Fruit fly (Drosophila melanogaster) whole organism, embryonic: ENCODE data around the gene org-1.

Experiments
- Abd-B ChIP-seq: fragments of 200-800 bp; sonication (Bioruptor generic); optimal IDR thresholded peaks from 2 replicates; lab custom pipeline; 2018; ENCODE audit warnings: missing biosample characterization, mild to moderate bottlenecking, missing genetic modification characterization, moderate library complexity
- CG10147 ChIP-seq: fragments of 200-800 bp; sonication (Bioruptor generic); optimal IDR thresholded peaks from 2 replicates; lab custom pipeline; 2019; ENCODE audit warnings: missing biosample characterization, mild to moderate bottlenecking, missing genetic modification characterization, moderate library complexity
- CG10321 ChIP-seq: fragments of 200-800 bp; sonication (Bioruptor generic); IDR thresholded peaks from 2 replicates; pipeline ENCODE4 v1.3.6; 2022; ENCODE audit warnings: missing biosample characterization, missing genetic modification characterization
- CG10959 ChIP-seq: fragments of 200-800 bp; sonication (Bioruptor generic); IDR thresholded peaks from 2 replicates; pipeline ENCODE4 v1.3.6; 2022; ENCODE audit warnings: missing biosample characterization, missing genetic modification characterization
- CG12219 ChIP-seq: fragments of 200-800 bp; sonication (Bioruptor generic); optimal IDR thresholded peaks from 3 replicates; lab custom pipeline; 2018; ENCODE audit warnings: missing biosample characterization, mild to moderate bottlenecking, missing genetic modification characterization
- CG13894 ChIP-seq: fragments of 200-800 bp; sonication (Bioruptor generic); optimal IDR thresholded peaks from 3 replicates; lab custom pipeline; 2018; ENCODE audit warnings: missing biosample characterization, mild to moderate bottlenecking, missing genetic modification characterization, moderate library complexity
- CG14710 ChIP-seq: fragments of 200-800 bp; sonication (Bioruptor generic); optimal IDR thresholded peaks from 3 replicates; lab custom pipeline; 2019; ENCODE audit warnings: missing biosample characterization, mild to moderate bottlenecking, missing genetic modification characterization, moderate library complexity
- CG15514 ChIP-seq: fragments of 200-800 bp; sonication (Bioruptor generic); optimal IDR thresholded peaks from 3 replicates; lab custom pipeline; 2017; ENCODE audit warnings: missing biosample characterization, missing genetic modification characterization, mild to moderate bottlenecking, moderate library complexity, missing genetic modification reagents
- CG17385 ChIP-seq: fragments of 200-800 bp; sonication (Bioruptor generic); optimal IDR thresholded peaks from 3 replicates; lab custom pipeline; 2018; ENCODE audit warnings: missing biosample characterization, mild to moderate bottlenecking, missing genetic modification characterization
- CG17568 ChIP-seq: fragments of 200-800 bp; sonication (Bioruptor generic); optimal IDR thresholded peaks from 2 replicates; lab custom pipeline; 2018; ENCODE audit warnings: missing biosample characterization, mild to moderate bottlenecking, missing genetic modification characterization, moderate library complexity
- CG31224 ChIP-seq: fragments of 200-800 bp; sonication (Bioruptor generic); IDR thresholded peaks from 2 replicates; pipeline ENCODE4 v1.3.6; 2022; ENCODE audit warnings: missing biosample characterization, missing genetic modification characterization
- CG32532 ChIP-seq: fragments of 200-800 bp; sonication (Bioruptor generic); IDR thresholded peaks from 2 replicates; pipeline ENCODE4 v1.3.6; 2022; ENCODE audit warnings: missing biosample characterization, missing genetic modification characterization
- CG34224 ChIP-seq: fragments of 200-800 bp; sonication (Bioruptor generic); IDR thresholded peaks from 3 replicates; pipeline ENCODE4 v1.3.6; 2022; ENCODE audit warnings: missing biosample characterization, missing genetic modification characterization; ENCODE audit not compliant: partially characterized antibody
- CG5245 ChIP-seq: fragments of 200-800 bp; sonication (Bioruptor generic); optimal IDR thresholded peaks from 3 replicates; lab custom pipeline; 2016; ENCODE audit warnings: missing biosample characterization, missing genetic modification characterization
- CG7963 ChIP-seq: fragments of 200-800 bp; sonication (Bioruptor generic); IDR thresholded peaks from 3 replicates; pipeline ENCODE4 v1.3.6; 2022; ENCODE audit warnings: missing biosample characterization, missing genetic modification characterization; ENCODE audit not compliant: partially characterized antibody
- CG9727 ChIP-seq: fragments of 200-800 bp; sonication (Bioruptor generic); optimal IDR thresholded peaks from 3 replicates; lab custom pipeline; 2017; ENCODE audit warnings: missing biosample characterization, mild to moderate bottlenecking, missing genetic modification characterization
- CrebB ChIP-seq: fragments of 200-800 bp; sonication (Bioruptor generic); optimal IDR thresholded peaks from 3 replicates; lab custom pipeline; 2018; ENCODE audit warnings: missing biosample characterization, mild to moderate bottlenecking, missing genetic modification characterization
- Dref ChIP-seq: fragments of 200-800 bp; sonication (Bioruptor generic); IDR thresholded peaks from 2 replicates; pipeline ENCODE4 v1.3.6; 2022; ENCODE audit warnings: missing biosample characterization, missing genetic modification characterization
- E2f2 ChIP-seq: fragments of 200-800 bp; sonication (Bioruptor generic); IDR thresholded peaks from 2 replicates; pipeline ENCODE4 v1.3.6; 2022; ENCODE audit warnings: missing biosample characterization, missing genetic modification characterization
- Ets65A ChIP-seq: fragments of 200-800 bp; sonication (Bioruptor generic); peaks from one replicate; lab custom pipeline; 2016; ENCODE audit warnings: missing biosample characterization, missing genetic modification characterization
- HLH3B ChIP-seq: fragments of 200-800 bp; sonication (Bioruptor generic); IDR thresholded peaks from 2 replicates; pipeline ENCODE4 v1.3.6; 2022; ENCODE audit warnings: missing biosample characterization, missing genetic modification characterization
- Hr39 ChIP-seq: fragments of >200 bp; optimal IDR thresholded peaks from 2 replicates; lab custom pipeline; 2017
- Hr78 ChIP-seq, 2 experiments: fragments of 200-800 bp in 1 of 2; fragments of >200 bp in 1 of 2; sonication (Bioruptor generic) in 1 of 2; optimal IDR thresholded peaks; 2 replicates each; lab custom pipeline; 2017 to 2019; ENCODE audit warnings: missing biosample characterization in 2 of 2, missing genetic modification characterization in 2 of 2, mild to moderate bottlenecking in 1 of 2, moderate library complexity in 1 of 2
- Med ChIP-seq: fragments of 200-800 bp; sonication (Bioruptor generic); peaks from one replicate; lab custom pipeline; 2016; ENCODE audit warnings: missing biosample characterization, missing genetic modification characterization, mild to moderate bottlenecking, inconsistent platforms, moderate library complexity
- NC2β ChIP-seq: fragments of 200-800 bp; sonication (Bioruptor generic); optimal IDR thresholded peaks from 2 replicates; lab custom pipeline; 2016; ENCODE audit warnings: missing biosample characterization, missing genetic modification characterization
- Pdp1 ChIP-seq, 2 experiments: fragments of 200-800 bp; sonication (Bioruptor generic); optimal IDR thresholded peaks; 3 replicates each; lab custom pipeline; 2016; ENCODE audit warnings: missing biosample characterization in 2 of 2, missing genetic modification characterization in 2 of 2, mild to moderate bottlenecking in 1 of 2, moderate library complexity in 1 of 2
- Stat92E ChIP-seq, 3 experiments: fragments of >200 bp in 2 of 3; fragments of 200-800 bp in 1 of 3; sonication (Bioruptor generic) in 1 of 3; optimal IDR thresholded peaks; 2 replicates each; lab custom pipeline; 2017 to 2019; ENCODE audit warnings: missing biosample characterization in 3 of 3, missing genetic modification characterization in 3 of 3, mild to moderate bottlenecking in 1 of 3, moderate library complexity in 1 of 3
- Vsx1 ChIP-seq: fragments of 200-800 bp; sonication (Bioruptor generic); optimal IDR thresholded peaks from 2 replicates; lab custom pipeline; 2017; ENCODE audit warnings: missing biosample characterization, mild to moderate bottlenecking, missing genetic modification characterization, missing genetic modification reagents
- Xrp1 ChIP-seq: fragments of 200-800 bp; sonication (Bioruptor generic); IDR thresholded peaks from 2 replicates; pipeline ENCODE4 v1.3.6; 2022; ENCODE audit warnings: missing biosample characterization, missing genetic modification characterization
- amos ChIP-seq: fragments of 200-800 bp; sonication (Bioruptor generic); IDR thresholded peaks from 2 replicates; pipeline ENCODE4 v1.3.6; 2022; ENCODE audit warnings: missing biosample characterization, missing genetic modification characterization; ENCODE audit not compliant: partially characterized antibody
- chinmo ChIP-seq: fragments of 200-800 bp; sonication (Bioruptor generic); IDR thresholded peaks from 4 replicates; pipeline ENCODE4 v1.3.6; 2022; ENCODE audit warnings: missing biosample characterization, missing genetic modification characterization; ENCODE audit not compliant: partially characterized antibody
- crp ChIP-seq, 2 experiments: fragments of 200-800 bp; sonication (Bioruptor generic); optimal IDR thresholded peaks; 2 replicates in 1 of 2; 3 replicates in 1 of 2; lab custom pipeline; 2017; ENCODE audit warnings: missing biosample characterization in 2 of 2, missing genetic modification characterization in 2 of 2, mild to moderate bottlenecking in 1 of 2, moderate library complexity in 1 of 2
- cwo ChIP-seq: fragments of 200-800 bp; sonication (Bioruptor generic); optimal IDR thresholded peaks from 3 replicates; lab custom pipeline; 2017; ENCODE audit warnings: missing biosample characterization, missing genetic modification characterization, mild to moderate bottlenecking, moderate library complexity, missing genetic modification reagents
- eve ChIP-seq, 2 experiments: fragments of >200 bp; optimal IDR thresholded peaks; 2 replicates each; lab custom pipeline; 2017; ENCODE audit warnings: missing biosample characterization in 2 of 2, missing genetic modification characterization in 2 of 2
- exex ChIP-seq: fragments of 200-800 bp; sonication (Bioruptor generic); optimal IDR thresholded peaks from 4 replicates; lab custom pipeline; 2018; ENCODE audit warnings: missing biosample characterization, mild to moderate bottlenecking, missing genetic modification characterization, moderate library complexity
- fd102C ChIP-seq: fragments of 200-800 bp; sonication (Bioruptor generic); optimal IDR thresholded peaks from 2 replicates; lab custom pipeline; 2018; ENCODE audit warnings: missing biosample characterization, mild to moderate bottlenecking, missing genetic modification characterization, moderate library complexity
- gsb-n ChIP-seq: fragments of 200-800 bp; sonication (Bioruptor generic); optimal IDR thresholded peaks from 3 replicates; lab custom pipeline; 2018; ENCODE audit warnings: missing biosample characterization, mild to moderate bottlenecking, missing genetic modification characterization
- ken ChIP-seq: fragments of 200-800 bp; sonication (Bioruptor generic); IDR thresholded peaks from 3 replicates; pipeline ENCODE4 v1.3.6; 2022; ENCODE audit warnings: missing biosample characterization, missing genetic modification characterization
- maf-S ChIP-seq: fragments of 200-800 bp; sonication (Bioruptor generic); optimal IDR thresholded peaks from 2 replicates; lab custom pipeline; 2016; ENCODE audit warnings: missing biosample characterization, missing genetic modification characterization
- mirr ChIP-seq: fragments of 200-800 bp; sonication (Bioruptor generic); optimal IDR thresholded peaks from 3 replicates; lab custom pipeline; 2018; ENCODE audit warnings: missing biosample characterization, mild to moderate bottlenecking, missing genetic modification characterization
- nerfin-1 ChIP-seq: fragments of 200-800 bp; sonication (Bioruptor generic); optimal IDR thresholded peaks from 3 replicates; lab custom pipeline; 2019; ENCODE audit warnings: missing biosample characterization, mild to moderate bottlenecking, missing genetic modification characterization, moderate library complexity
- onecut ChIP-seq: fragments of 200-800 bp; sonication (Bioruptor generic); IDR thresholded peaks from 2 replicates; pipeline ENCODE4 v1.3.6; 2022; ENCODE audit warnings: missing biosample characterization, missing genetic modification characterization
- pros ChIP-seq: fragments of 200-800 bp; sonication (Bioruptor generic); optimal IDR thresholded peaks from 3 replicates; lab custom pipeline; 2019; ENCODE audit warnings: missing biosample characterization, mild to moderate bottlenecking, missing genetic modification characterization, moderate library complexity
- pzg ChIP-seq: fragments of 200-800 bp; sonication (Bioruptor generic); optimal IDR thresholded peaks from 3 replicates; lab custom pipeline; 2018; ENCODE audit warnings: missing biosample characterization, mild to moderate bottlenecking, missing genetic modification characterization, moderate library complexity
- repo ChIP-seq: fragments of 200-800 bp; sonication (Bioruptor generic); optimal IDR thresholded peaks from 2 replicates; lab custom pipeline; 2016; ENCODE audit warnings: missing biosample characterization, missing genetic modification characterization
- sima ChIP-seq: fragments of 200-800 bp; sonication (Bioruptor generic); optimal IDR thresholded peaks from 2 replicates; lab custom pipeline; 2016; ENCODE audit warnings: missing biosample characterization, missing genetic modification characterization
- stwl ChIP-seq: fragments of 200-800 bp; sonication (Bioruptor generic); optimal IDR thresholded peaks from 3 replicates; lab custom pipeline; 2018; ENCODE audit warnings: missing biosample characterization, mild to moderate bottlenecking, missing genetic modification characterization, moderate library complexity
- wdn ChIP-seq: fragments of 200-800 bp; sonication (Bioruptor generic); IDR thresholded peaks from 2 replicates; pipeline ENCODE4 v1.3.6; 2022; ENCODE audit warnings: missing biosample characterization, missing genetic modification characterization
- wek ChIP-seq: fragments of 200-800 bp; sonication (Bioruptor generic); optimal IDR thresholded peaks from 3 replicates; lab custom pipeline; 2018; ENCODE audit warnings: missing biosample characterization, mild to moderate bottlenecking, missing genetic modification characterization, moderate library complexity
- z ChIP-seq: fragments of 200-800 bp; sonication (Bioruptor generic); IDR thresholded peaks from 3 replicates; pipeline ENCODE4 v1.3.6; 2022; ENCODE audit warnings: missing biosample characterization, missing genetic modification characterization

The org-1 gene

dm6 chrX:8490291-8490975 lies 35.6 kb upstream of the org-1 start:
- TF ChIP-seq Hr78 (GFP tag; optimal IDR thresholded peaks at IDR 0.05; lab: Kevin White, UChicago) (peak in 1 of 2 experiments; percentile 80), pros (GFP tag; lab: Kevin White, UChicago) (no peak), CG10321 (GFP tag; lab: Robert Waterston, UW) (0 out of 2 replicates have a peak, but pooled peaks have one; percentile 37), wek (GFP tag; lab: Kevin White, UChicago) (no peak), CG32532 (GFP tag; lab: Robert Waterston, UW) (no peak), ken (GFP tag; lab: Robert Waterston, UW) (0 out of 3 replicates have a peak, but pooled peaks have one; percentile 29), repo (no peak), CG10959 (GFP tag; lab: Robert Waterston, UW) (no peak), exex (tag; lab: Kevin White, UChicago) (peak; percentile 73), CG10147 (no peak), NC2β (no peak), CG17568 (no peak), z (no peak), CG9727 (GFP tag; lab: Kevin White, UChicago) (no peak), CG31224 (no peak), HLH3B (GFP tag; lab: Robert Waterston, UW) (no peak), CG17385 (GFP tag; lab: Kevin White, UChicago) (peak; percentile 25), gsb-n (no peak), onecut (GFP tag; lab: Robert Waterston, UW) (peak; percentile 99), Vsx1 (no peak), CG14710 (tag; lab: Kevin White, UChicago) (no peak), CG13894 (tag; lab: Kevin White, UChicago) (no peak), eve (GFP tag; optimal IDR thresholded peaks at IDR 0.05; lab: Kevin White, UChicago) (peak in 1 of 2 experiments; percentile 57), CrebB (tag; lab: Kevin White, UChicago) (no peak), CG12219 (GFP tag; lab: Kevin White, UChicago) (no peak), Hr39 (no peak), nerfin-1 (tag; lab: Kevin White, UChicago) (peak; percentile 1), CG5245 (no peak), cwo (GFP tag; lab: Kevin White, UChicago) (peak; percentile 77), Pdp1 (GFP tag; optimal IDR thresholded peaks at IDR 0.05; lab: Kevin White, UChicago) (peak in 1 of 2 experiments; percentile 51), mirr (GFP tag; lab: Kevin White, UChicago) (peak; percentile 48), CG7963 (no peak), maf-S (GFP tag; lab: Kevin White, UChicago) (no peak), fd102C (GFP tag; lab: Kevin White, UChicago) (no peak), Med (GFP tag; lab: Kevin White, UChicago) (peak; percentile 33)

dm6 chrX:8489485-8489970 lies 34.7 kb upstream of the org-1 start, which contains the start of gene otu:
Gene otu (minus strand): TSS chrX:8489535.
- TF ChIP-seq Xrp1 (GFP tag; lab: Robert Waterston, UW) (no peak), Dref (GFP tag; lab: Robert Waterston, UW) (peak; percentile 51), wdn (GFP tag; lab: Robert Waterston, UW) (no peak), CG34224 (0 out of 3 replicates have a peak, but pooled peaks have one; percentile 21), pzg (GFP tag; lab: Kevin White, UChicago) (peak; percentile 24), E2f2 (GFP tag; lab: Robert Waterston, UW) (peak; percentile 46; the same call in 1 of the 2 replicates), stwl (tag; lab: Kevin White, UChicago) (peak; percentile 65), sima (GFP tag; lab: Kevin White, UChicago) (no peak), amos (peak; percentile 21; the same call in 1 of the 2 replicates), Stat92E (GFP tag; optimal IDR thresholded peaks at IDR 0.05; lab: Kevin White, UChicago) (no peak), chinmo (GFP tag; lab: Robert Waterston, UW) (0 out of 4 replicates have a peak, but pooled peaks have one; percentile 26), Ets65A (peak; percentile 65), Abd-B (GFP tag; lab: Kevin White, UChicago) (no peak), crp (GFP tag; optimal IDR thresholded peaks at IDR 0.05; lab: Kevin White, UChicago) (peak in 1 of 2 experiments; percentile 67), CG15514 (GFP tag; lab: Kevin White, UChicago) (peak; percentile 48)
